Worm (Caenorhabditis elegans) whole organism, young adult: ENCODE data around the gene farl-11.

Experiments used
- B0019.2 ChIP-seq: fragments of 200-800 bp; sonication (Bioruptor generic); conservative IDR thresholded peaks from 2 replicates; pipeline ENCODE4 v1.3.6; 2022; ENCODE audit warnings: missing genetic modification reagents, missing genetic modification characterization, missing compliant biosample characterization
- D2030.7 ChIP-seq: fragments of 200-800 bp; sonication (Bioruptor generic); IDR thresholded peaks from 2 replicates; pipeline ENCODE4 v1.3.6; 2022; ENCODE audit warnings: missing genetic modification reagents, missing genetic modification characterization, missing compliant biosample characterization
- F23B12.7 ChIP-seq: sonication (generic microtip); optimal IDR thresholded peaks from 2 replicates; lab custom pipeline; 2017; ENCODE audit warnings: missing genetic modification characterization, mild to moderate bottlenecking, missing compliant biosample characterization, antibody characterized with exemption, moderate library complexity; ENCODE audit not compliant: insufficient read depth
- F52B5.7 ChIP-seq: sonication (generic microtip); optimal IDR thresholded peaks from 2 replicates; lab custom pipeline; 2016; ENCODE audit warnings: mild to moderate bottlenecking, missing genetic modification characterization, missing compliant biosample characterization
- F55B11.4 ChIP-seq: sonication (generic microtip); optimal IDR thresholded peaks from 2 replicates; lab custom pipeline; 2016; ENCODE audit warnings: missing compliant biosample characterization, missing genetic modification characterization, borderline replicate concordance; ENCODE audit not compliant: insufficient read depth
- K12H6.12 ChIP-seq: fragments of 200-800 bp; sonication (Bioruptor generic); optimal IDR thresholded peaks from 2 replicates; lab custom pipeline; 2018; ENCODE audit warnings: mild to moderate bottlenecking, missing genetic modification characterization, missing compliant biosample characterization
- T07F8.4 ChIP-seq: sonication (generic microtip); optimal IDR thresholded peaks from 2 replicates; lab custom pipeline; 2016; ENCODE audit warnings: mild to moderate bottlenecking, missing genetic modification characterization, moderate library complexity, missing compliant biosample characterization
- Y56A3A.18 ChIP-seq: fragments of 200-800 bp; sonication (Bioruptor generic); IDR thresholded peaks from 2 replicates; pipeline ENCODE4 v1.3.6; 2022; ENCODE audit warnings: missing genetic modification reagents, missing genetic modification characterization, missing compliant biosample characterization
- ZK185.1 ChIP-seq: sonication (generic microtip); optimal IDR thresholded peaks from 2 replicates; lab custom pipeline; 2016; ENCODE audit warnings: mild to moderate bottlenecking, missing genetic modification characterization, missing compliant biosample characterization; ENCODE audit not compliant: poor library complexity, severe bottlenecking
- attf-3 ChIP-seq: fragments of 200-800 bp; sonication (Bioruptor generic); conservative IDR thresholded peaks from 2 replicates; pipeline ENCODE4 v1.3.6; 2022; ENCODE audit warnings: missing genetic modification reagents, missing genetic modification characterization, missing compliant biosample characterization
- attf-5 ChIP-seq: fragments of 200-800 bp; sonication (Bioruptor generic); optimal IDR thresholded peaks from 2 replicates; lab custom pipeline; 2018; ENCODE audit warnings: mild to moderate bottlenecking, missing genetic modification characterization, missing compliant biosample characterization
- attf-6 ChIP-seq: fragments of 200-800 bp; sonication (Bioruptor generic); IDR thresholded peaks from 2 replicates; pipeline ENCODE4 v1.3.6; 2022; ENCODE audit warnings: missing genetic modification reagents, missing genetic modification characterization, missing compliant biosample characterization
- bed-2 ChIP-seq: fragments of 200-800 bp; sonication (Bioruptor generic); IDR thresholded peaks from 2 replicates; pipeline ENCODE4 v1.3.6; 2022; ENCODE audit warnings: missing genetic modification reagents, missing genetic modification characterization, missing compliant biosample characterization
- ceh-40 ChIP-seq: fragments of 200-800 bp; sonication (Bioruptor generic); IDR thresholded peaks from 2 replicates; pipeline ENCODE4 v1.3.6; 2022; ENCODE audit warnings: missing genetic modification characterization, missing compliant biosample characterization
- ceh-91 ChIP-seq: fragments of 200-800 bp; sonication (Bioruptor generic); IDR thresholded peaks from 2 replicates; pipeline ENCODE4 v1.3.6; 2022; ENCODE audit warnings: missing genetic modification reagents, missing genetic modification characterization, missing compliant biosample characterization
- chd-7 ChIP-seq: sonication (generic microtip); optimal IDR thresholded peaks from 2 replicates; lab custom pipeline; 2016; ENCODE audit warnings: mild to moderate bottlenecking, missing genetic modification characterization, moderate library complexity, missing compliant biosample characterization
- ekl-4 ChIP-seq: fragments of 200-800 bp; sonication (Bioruptor generic); IDR thresholded peaks from 2 replicates; pipeline ENCODE4 v1.3.6; 2022; ENCODE audit warnings: missing genetic modification reagents, missing genetic modification characterization, missing compliant biosample characterization
- ets-4 ChIP-seq: fragments of 200-800 bp; sonication (Bioruptor generic); optimal IDR thresholded peaks from 2 replicates; lab custom pipeline; 2018; ENCODE audit warnings: mild to moderate bottlenecking, missing genetic modification characterization, missing compliant biosample characterization
- hmg-20 ChIP-seq: fragments of 200-800 bp; sonication (Bioruptor generic); IDR thresholded peaks from 2 replicates; pipeline ENCODE4 v1.3.6; 2022; ENCODE audit warnings: missing genetic modification reagents, missing genetic modification characterization, missing compliant biosample characterization
- hrde-1 ChIP-seq: sonication (generic microtip); optimal IDR thresholded peaks from 2 replicates; lab custom pipeline; 2016; ENCODE audit warnings: missing genetic modification characterization, mild to moderate bottlenecking, missing compliant biosample characterization, moderate library complexity, missing genotype, missing genetic modification reagents, borderline replicate concordance
- hsf-1 ChIP-seq: fragments of 200-800 bp; sonication (Bioruptor generic); IDR thresholded peaks from 2 replicates; pipeline ENCODE4 v1.3.6; 2022; ENCODE audit warnings: missing genetic modification reagents, missing genetic modification characterization, missing compliant biosample characterization
- lag-1 ChIP-seq: fragments of 200-800 bp; sonication (Bioruptor generic); IDR thresholded peaks from 2 replicates; pipeline ENCODE4 v1.3.6; 2022; ENCODE audit warnings: missing genetic modification reagents, missing genetic modification characterization, missing compliant biosample characterization
- lin-26 ChIP-seq: fragments of 200-800 bp; sonication (Bioruptor generic); IDR thresholded peaks from 2 replicates; pipeline ENCODE4 v1.3.6; 2022; ENCODE audit warnings: missing genetic modification reagents, missing genetic modification characterization, missing compliant biosample characterization
- lir-1 ChIP-seq: fragments of 200-800 bp; sonication (Bioruptor generic); conservative IDR thresholded peaks from 2 replicates; pipeline ENCODE4 v1.3.6; 2022; ENCODE audit warnings: missing genetic modification reagents, missing genetic modification characterization, missing compliant biosample characterization
- lsy-27 ChIP-seq: sonication (generic microtip); optimal IDR thresholded peaks from 2 replicates; lab custom pipeline; 2017; ENCODE audit warnings: missing genetic modification characterization, mild to moderate bottlenecking, missing compliant biosample characterization, antibody characterized with exemption, missing genotype, borderline replicate concordance; ENCODE audit not compliant: insufficient read depth
- mcd-1 ChIP-seq: fragments of 200-800 bp; sonication (Bioruptor generic); IDR thresholded peaks from 2 replicates; pipeline ENCODE4 v1.3.6; 2022; ENCODE audit warnings: missing genetic modification reagents, missing genetic modification characterization, missing compliant biosample characterization
- mel-28 ChIP-seq: sonication (generic microtip); optimal IDR thresholded peaks from 2 replicates; lab custom pipeline; 2016; ENCODE audit warnings: borderline replicate concordance, mild to moderate bottlenecking, missing genetic modification characterization, missing compliant biosample characterization
- mes-4 ChIP-seq: sonication (generic microtip); optimal IDR thresholded peaks from 2 replicates; lab custom pipeline; 2016; ENCODE audit warnings: missing genotype, missing genetic modification characterization, missing compliant biosample characterization
- nfyb-1 ChIP-seq: fragments of 200-800 bp; sonication (Bioruptor generic); IDR thresholded peaks from 2 replicates; pipeline ENCODE4 v1.3.6; 2022; ENCODE audit warnings: missing genetic modification reagents, missing genetic modification characterization, missing compliant biosample characterization
- nhr-120 ChIP-seq: fragments of 200-800 bp; sonication (Bioruptor generic); IDR thresholded peaks from 2 replicates; pipeline ENCODE4 v1.3.6; 2022; ENCODE audit warnings: missing genetic modification characterization, missing compliant biosample characterization
- nhr-179 ChIP-seq: sonication (generic microtip); optimal IDR thresholded peaks from 2 replicates; lab custom pipeline; 2016; ENCODE audit warnings: mild to moderate bottlenecking, missing genetic modification characterization, missing compliant biosample characterization
- nhr-80 ChIP-seq: sonication (generic microtip); optimal IDR thresholded peaks from 2 replicates; lab custom pipeline; 2016; ENCODE audit warnings: missing genetic modification characterization, missing compliant biosample characterization
- nhr-90 ChIP-seq: sonication (generic microtip); optimal IDR thresholded peaks from 2 replicates; lab custom pipeline; 2016; ENCODE audit warnings: missing genotype, mild to moderate bottlenecking, missing genetic modification characterization, missing compliant biosample characterization
- rpc-1 ChIP-seq, 2 experiments: fragments of 150-350 bp in 1 of 2; sonication (generic microtip) in 1 of 2; optimal IDR thresholded peaks; 2 replicates each; lab custom pipeline; 2014 to 2018; ENCODE audit warnings: missing biosample characterization in 1 of 2, missing genetic modification characterization in 1 of 2, missing genetic modification reagents in 1 of 2, missing genotype in 1 of 2
- snpc-1.3 ChIP-seq: sonication (generic microtip); optimal IDR thresholded peaks from 2 replicates; lab custom pipeline; 2017; ENCODE audit warnings: missing genetic modification characterization, mild to moderate bottlenecking, missing compliant biosample characterization, antibody characterized with exemption, moderate library complexity, missing genotype, missing genetic modification reagents; ENCODE audit not compliant: insufficient read depth
- sptf-2 ChIP-seq: fragments of 200-800 bp; sonication (Bioruptor generic); optimal IDR thresholded peaks from 2 replicates; lab custom pipeline; 2018; ENCODE audit warnings: mild to moderate bottlenecking, missing genetic modification characterization, missing compliant biosample characterization
- tbp1 ChIP-seq: fragments of 200-800 bp; sonication (Bioruptor generic); optimal IDR thresholded peaks from 2 replicates; lab custom pipeline; 2018; ENCODE audit warnings: mild to moderate bottlenecking, missing genetic modification characterization, missing compliant biosample characterization
- tlf-1 ChIP-seq: fragments of 200-800 bp; sonication (Bioruptor generic); optimal IDR thresholded peaks from 2 replicates; lab custom pipeline; 2018; ENCODE audit warnings: mild to moderate bottlenecking, missing genetic modification characterization, missing compliant biosample characterization
- unc-130 ChIP-seq: sonication (generic microtip); optimal IDR thresholded peaks from 2 replicates; lab custom pipeline; 2016; ENCODE audit warnings: missing genetic modification reagents, missing genetic modification characterization, missing compliant biosample characterization
- ztf-22 ChIP-seq: fragments of 200-800 bp; sonication (Bioruptor generic); optimal IDR thresholded peaks from 2 replicates; lab custom pipeline; 2018; ENCODE audit warnings: mild to moderate bottlenecking, missing genetic modification characterization, moderate library complexity, missing compliant biosample characterization
- ztf-25 ChIP-seq: fragments of 200-800 bp; sonication (Bioruptor generic); IDR thresholded peaks from 2 replicates; pipeline ENCODE4 v1.3.6; 2022; ENCODE audit warnings: missing genetic modification reagents, missing genetic modification characterization, missing compliant biosample characterization
- ztf-3 ChIP-seq: fragments of 200-800 bp; sonication (Bioruptor generic); optimal IDR thresholded peaks from 2 replicates; lab custom pipeline; 2018; ENCODE audit warnings: mild to moderate bottlenecking, missing genetic modification characterization, missing compliant biosample characterization

The farl-11 gene

DNA sequence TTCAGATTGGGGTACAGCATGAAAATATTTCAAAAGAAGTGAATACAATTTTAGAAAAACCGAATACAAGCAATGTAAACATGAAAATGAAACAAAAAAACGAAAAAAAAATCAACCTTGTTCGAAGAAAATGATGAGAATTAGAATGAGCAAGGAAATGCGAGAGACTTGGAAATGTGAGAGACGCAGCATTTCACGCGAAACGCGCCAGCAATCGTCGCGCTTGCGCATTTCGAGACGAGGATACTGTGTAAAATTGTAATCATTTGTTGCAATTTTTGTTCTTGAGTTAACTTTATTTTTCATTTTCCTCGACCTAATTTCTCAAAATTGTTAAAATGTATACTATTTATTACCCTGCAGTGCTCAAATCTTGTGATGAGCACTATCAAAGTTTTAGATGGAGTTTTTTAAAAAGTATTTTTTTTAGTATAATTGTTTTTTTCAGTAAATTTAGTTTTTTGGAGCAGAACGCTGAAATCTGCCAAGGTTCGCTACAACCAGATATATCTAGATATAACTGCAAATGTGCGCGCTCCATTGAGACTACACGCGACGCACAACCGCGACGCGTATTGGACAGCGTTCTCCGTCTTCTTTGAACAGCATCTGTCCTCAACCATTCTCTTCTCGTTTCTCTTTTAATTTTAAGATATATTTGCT is 47.3 kb upstream of the farl-11 start, which contains the start of gene fust-1 (continued):
- TF ChIP-seq B0019.2 (GFP tag; lab: Robert Waterston, UW) (peak; percentile 69), lin-26 (GFP tag; lab: Robert Waterston, UW) (peak; percentile 44; the same call in 1 of the 2 replicates), F55B11.4 (tag; lab: Kevin White, UChicago) (no peak), snpc-1.3 (peak; percentile 95), ztf-3 (GFP tag; lab: Kevin White, UChicago) (peak; percentile 24), mes-4 (tag; lab: Kevin White, UChicago) (peak; percentile 22)
- TF ChIP-seq, all 124 proteins: peak for 82

DNA sequence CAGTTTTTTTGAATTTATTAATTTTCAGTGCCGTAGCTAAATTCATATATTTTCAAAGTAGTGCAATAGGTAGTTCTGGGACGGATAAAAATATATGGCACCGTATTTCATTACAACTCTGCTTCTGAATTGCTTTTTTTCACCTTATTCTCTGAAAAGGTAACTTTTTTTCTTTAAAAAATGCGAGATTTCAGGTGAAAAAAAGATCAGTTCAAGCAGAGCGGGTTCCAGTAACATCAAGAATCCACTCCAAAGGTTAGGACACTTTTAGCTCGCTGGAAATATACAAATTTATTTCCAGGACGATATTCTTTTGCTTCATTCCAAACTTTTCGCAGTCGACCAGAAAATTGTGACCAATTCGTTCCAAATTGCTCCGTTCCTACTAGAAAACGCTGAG is 43.3 kb upstream of the farl-11 start, which contains the start of gene T07F8.1:
Gene T07F8.1 (plus strand): TSS at position 301 of the 400 bp plus-strand sequence.
- no peak for TF ChIP-seq F23B12.7 (tag; lab: Kevin White, UChicago)
- no peak for TF ChIP-seq mel-28 (tag; lab: Kevin White, UChicago)
- no peak for TF ChIP-seq attf-3 (GFP tag; lab: Robert Waterston, UW)
- no peak for TF ChIP-seq ceh-40 (GFP tag; lab: Robert Waterston, UW)
- no peak for TF ChIP-seq nhr-179 (tag; lab: Kevin White, UChicago)
- TF ChIP-seq mes-4 (tag; lab: Kevin White, UChicago): no peak
- TF ChIP-seq ekl-4 (GFP tag; lab: Robert Waterston, UW): no peak
- no peak for TF ChIP-seq tbp1 (GFP tag; lab: Kevin White, UChicago)

DNA sequence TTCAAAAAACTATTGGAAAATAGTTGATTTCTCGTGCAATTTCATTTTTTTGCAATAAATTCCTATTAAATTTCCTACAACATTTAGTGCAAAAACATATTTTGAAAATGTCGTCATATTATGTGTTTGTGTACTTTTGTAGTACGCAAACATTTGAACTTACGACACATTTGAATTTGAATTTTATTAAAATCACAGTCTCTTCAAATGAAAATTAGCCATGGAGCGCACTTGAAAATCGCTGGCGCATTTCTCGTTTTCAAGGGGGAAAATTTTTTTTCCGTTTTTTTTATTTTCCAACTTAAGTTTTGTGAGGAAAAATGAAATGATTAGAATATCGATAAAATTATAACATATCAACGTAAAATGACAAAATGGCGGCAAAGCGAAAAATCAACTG is 42.7 kb upstream of the farl-11 start:
- TF ChIP-seq tbp1 (GFP tag; lab: Kevin White, UChicago) (no peak), sptf-2 (GFP tag; lab: Kevin White, UChicago) (no peak), nfyb-1 (GFP tag; lab: Robert Waterston, UW) (no peak), unc-130 (GFP tag; lab: Kevin White, UChicago) (no peak), K12H6.12 (tag; lab: Kevin White, UChicago) (no peak), hrde-1 (tag; lab: Kevin White, UChicago) (peak; percentile 46), nhr-80 (tag; lab: Kevin White, UChicago) (no peak), ZK185.1 (tag; lab: Kevin White, UChicago) (peak; percentile 35), lag-1 (no peak), ztf-25 (GFP tag; lab: Robert Waterston, UW) (no peak), rpc-1 (optimal IDR thresholded peaks at IDR 0.05; lab: Kevin White, UChicago) (no peak), rpc-1 (tag; optimal IDR thresholded peaks at IDR 0.05; lab: Kevin White, UChicago) (no peak), mcd-1 (peak; percentile 88; the same call in 1 of the 2 replicates), ets-4 (GFP tag; lab: Kevin White, UChicago) (no peak), tlf-1 (peak; percentile 55), ztf-22 (GFP tag; lab: Kevin White, UChicago) (no peak), nhr-90 (tag; lab: Kevin White, UChicago) (no peak), ceh-40 (GFP tag; lab: Robert Waterston, UW) (no peak), lir-1 (no peak), T07F8.4 (no peak), chd-7 (no peak), ceh-91 (GFP tag; lab: Robert Waterston, UW) (peak; percentile 78), Y56A3A.18 (no peak), hmg-20 (GFP tag; lab: Robert Waterston, UW) (no peak), attf-6 (GFP tag; lab: Robert Waterston, UW) (no peak), F23B12.7 (tag; lab: Kevin White, UChicago) (peak; percentile 34), nhr-120 (GFP tag; lab: Robert Waterston, UW) (no peak), hsf-1 (GFP tag; lab: Robert Waterston, UW) (no peak), F52B5.7 (no peak), attf-3 (GFP tag; lab: Robert Waterston, UW) (peak; percentile 31; the same call in 1 of the 2 replicates), attf-5 (GFP tag; lab: Kevin White, UChicago) (peak; percentile 68), B0019.2 (GFP tag; lab: Robert Waterston, UW) (peak; percentile 61), bed-2 (no peak), D2030.7 (peak; percentile 60), lsy-27 (no peak)
